Worm (Caenorhabditis elegans): Measurements from ENCODE around the gene C05D11.1.

C05D11.1 gene

DNA sequence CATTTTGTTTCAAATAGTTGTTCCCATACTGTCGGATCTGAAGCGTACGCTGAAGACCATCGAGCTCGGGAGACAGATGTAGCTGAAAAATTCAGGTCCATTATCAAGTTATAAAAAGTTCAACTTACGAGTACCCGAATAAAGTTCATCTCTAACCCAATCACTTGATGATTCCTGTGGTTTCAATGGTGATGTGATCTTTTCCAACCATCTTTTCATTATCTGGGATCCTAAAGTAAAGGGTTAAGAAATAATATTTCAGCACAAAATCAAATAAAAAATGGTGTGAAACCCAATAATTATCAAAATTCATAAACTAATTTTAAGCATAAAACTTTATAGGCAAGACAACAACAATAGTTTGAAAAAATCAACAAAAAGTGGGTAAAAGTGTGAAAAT lies 9.2 kb upstream of the C05D11.1 start, which contains the start of gene C05D11.8:
Gene C05D11.8 (minus strand): TSS at position 101 of the 400 bp plus-strand sequence.
- no peak for TF ChIP-seq lin-35 (GFP tag; optimal IDR thresholded peaks at IDR 0.05)
- TF ChIP-seq ama-1 (optimal IDR thresholded peaks at IDR 0.05): no peak
- no peak for TF ChIP-seq zip-4 (GFP tag; optimal IDR thresholded peaks at IDR 0.05)
- no peak for TF ChIP-seq C16A3.4 (tag; optimal IDR thresholded peaks at IDR 0.05)

DNA sequence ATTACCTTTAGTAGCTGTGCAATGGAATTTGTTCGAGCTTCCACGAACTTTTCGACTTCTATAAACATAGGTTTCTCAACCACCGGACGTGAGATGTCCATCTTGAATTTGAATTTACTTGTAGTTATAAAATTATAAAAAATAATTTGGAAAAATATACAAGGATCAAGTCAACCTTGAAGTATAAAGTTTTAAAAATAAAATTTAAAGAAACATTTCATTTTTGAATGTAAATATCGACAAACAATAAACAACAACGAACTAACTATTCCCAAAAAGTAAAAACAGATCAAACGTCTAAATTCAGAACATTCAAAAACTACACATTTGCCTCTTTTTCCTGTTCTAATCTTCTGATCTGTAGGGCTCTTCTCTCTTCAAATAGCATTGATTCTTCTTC lies 5.6 kb upstream of the C05D11.1 start, which contains the start of gene popl-1:
Gene popl-1 (minus strand): TSS at position 101 of the 400 bp plus-strand sequence.
- TF ChIP-seq nhr-84 (tag; optimal IDR thresholded peaks at IDR 0.05) (no peak), unc-98 (GFP tag; IDR thresholded peaks at IDR 0.05) (no peak), C04F5.9 (tag; optimal IDR thresholded peaks at IDR 0.05) (no peak), nhr-77 (tag; optimal IDR thresholded peaks at IDR 0.05) (no peak), ama-1 (optimal IDR thresholded peaks at IDR 0.05) (no peak), vab-15 (tag; optimal IDR thresholded peaks at IDR 0.05) (no peak), mef-2 (tag; optimal IDR thresholded peaks at IDR 0.05) (no peak), fkh-8 (tag; optimal IDR thresholded peaks at IDR 0.05) (no peak), hpl-2 (GFP tag; optimal IDR thresholded peaks at IDR 0.05) (no peak), grh-1 (GFP tag; IDR thresholded peaks at IDR 0.05) (no peak), unc-130 (tag; optimal IDR thresholded peaks at IDR 0.05) (no peak), elt-2 (tag; optimal IDR thresholded peaks at IDR 0.05) (no peak)

- TF ChIP-seq egl-27 (tag; optimal IDR thresholded peaks at IDR 0.05) (no peak), nhr-71 (tag; optimal IDR thresholded peaks at IDR 0.05) (peak; percentile 86), elt-2 (tag; optimal IDR thresholded peaks at IDR 0.05) (peak; percentile 2), ceh-82 (tag; optimal IDR thresholded peaks at IDR 0.05) (peak; percentile 45 to 85 (median 60)), ets-5 (GFP tag; IDR thresholded peaks at IDR 0.05) (no peak), mef-2 (tag; optimal IDR thresholded peaks at IDR 0.05) (no peak), nhr-77 (tag; optimal IDR thresholded peaks at IDR 0.05) (peak; percentile 30), alr-1 (tag; optimal IDR thresholded peaks at IDR 0.05; ENCODE audit: borderline replicate concordance) (no peak), fkh-4 (tag; optimal IDR thresholded peaks at IDR 0.05; ENCODE audit: borderline replicate concordance) (no peak), rnt-1 (tag; optimal IDR thresholded peaks at IDR 0.05) (peak; percentile 78), unc-130 (tag; optimal IDR thresholded peaks at IDR 0.05) (peak; percentile 97), tbx-2 (tag; optimal IDR thresholded peaks at IDR 0.05) (peak; percentile 70), fkh-8 (tag; optimal IDR thresholded peaks at IDR 0.05) (peak; percentile 44), nhr-19 (GFP tag; conservative IDR thresholded peaks at IDR 0.05) (peak; percentile 75), sox-4 (tag; optimal IDR thresholded peaks at IDR 0.05) (no peak), fkh-10 (GFP tag; optimal IDR thresholded peaks at IDR 0.05) (peak; percentile 62), ztf-4 (tag; optimal IDR thresholded peaks at IDR 0.05) (peak; percentile 49), ces-1 (GFP tag; optimal IDR thresholded peaks at IDR 0.05) (peak; percentile 87), pax-3 (tag; optimal IDR thresholded peaks at IDR 0.05) (no peak), hpl-2 (GFP tag; optimal IDR thresholded peaks at IDR 0.05) (no peak), nhr-20 (tag; optimal IDR thresholded peaks at IDR 0.05) (peak; percentile 78), nhr-47 (tag; optimal IDR thresholded peaks at IDR 0.05) (peak; percentile 78), ceh-8 (GFP tag; optimal IDR thresholded peaks at IDR 0.05) (peak; percentile 57), unc-98 (GFP tag; IDR thresholded peaks at IDR 0.05) (no peak), C16A3.4 (tag; optimal IDR thresholded peaks at IDR 0.05) (peak; percentile 93), sup-37 (GFP tag; optimal IDR thresholded peaks at IDR 0.05) (no peak), snu-23 (GFP tag; optimal IDR thresholded peaks at IDR 0.05) (peak; percentile 82), mab-9 (GFP tag; IDR thresholded peaks at IDR 0.05) (no peak), unc-62 (GFP tag; optimal IDR thresholded peaks at IDR 0.05) (no peak), jun-1 (tag; optimal IDR thresholded peaks at IDR 0.05) (no peak), unc-30 (tag; optimal IDR thresholded peaks at IDR 0.05) (no peak), pqm-1 (tag; optimal IDR thresholded peaks at IDR 0.05) (no peak), lin-39 (tag; optimal IDR thresholded peaks at IDR 0.05) (no peak), nhr-85 (tag) (peak; percentile 52), F16B12.6 (tag; optimal IDR thresholded peaks at IDR 0.05) (peak; percentile 98), mep-1 (tag; optimal IDR thresholded peaks at IDR 0.05) (peak; percentile 97), aly-2 (tag; optimal IDR thresholded peaks at IDR 0.05) (peak; percentile 71), pag-3 (tag; optimal IDR thresholded peaks at IDR 0.05; ENCODE audit: borderline replicate concordance, insufficient read depth) (no peak), elt-3 (tag; optimal IDR thresholded peaks at IDR 0.05) (peak in 2 of 6 experiments; percentile 45 to 76), efl-1 (optimal IDR thresholded peaks at IDR 0.05) (peak; percentile 80 to 81), efl-1 (GFP tag; optimal IDR thresholded peaks at IDR 0.05 in 1 of 2) (peak; percentile 80 to 96), nhr-84 (tag; optimal IDR thresholded peaks at IDR 0.05) (no peak)
These were observed 4.6 kb upstream of the C05D11.1 start, which contains the start of the genes mrps-17 and txdc-9 for ce11 chrIII:6431766-6432228. Gene mrps-17 (minus strand): TSS chrIII:6431798. Gene txdc-9 (plus strand): TSS chrIII:6432178.

Data from whole organism, L1 larva.